Worm (Caenorhabditis elegans): ENCODE results near the gene F23A7.1.
"Not testable (repeated sequence)": the region's sequence is repeated elsewhere in the genome, so short reads cannot be mapped to it uniquely, and the experiment has no call there.

F23A7.1 gene

DNA sequence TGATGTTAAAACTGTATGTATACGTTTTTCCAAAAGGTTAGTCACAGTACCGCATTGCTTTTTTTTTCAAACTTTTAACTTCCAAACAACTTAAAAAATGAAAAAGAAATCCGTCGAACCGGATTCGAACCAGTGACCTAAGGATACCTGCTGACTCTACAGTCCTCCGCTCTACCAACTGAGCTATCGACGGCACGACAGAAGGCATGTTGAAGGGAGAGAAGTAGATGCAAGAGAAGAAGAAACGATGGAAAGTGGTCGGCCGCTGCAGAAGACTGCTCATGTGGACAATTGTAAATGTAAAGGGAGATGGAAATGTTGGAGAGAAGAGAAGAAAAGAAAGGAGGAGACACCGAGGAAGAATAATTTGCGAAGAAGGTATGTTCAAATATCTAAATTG lies 7.5 kb upstream of the F23A7.1 start (continued):
- TF ChIP-seq pha-4 (tag; optimal IDR thresholded peaks at IDR 0.05) = peak; percentile 67
- peak; percentile 89 for TF ChIP-seq ceh-82 (tag; optimal IDR thresholded peaks at IDR 0.05)
- peak; percentile 93 for TF ChIP-seq hmg-11 (tag; optimal IDR thresholded peaks at IDR 0.05)
- peak; percentile 48 for TF ChIP-seq elt-2 (tag; optimal IDR thresholded peaks at IDR 0.05)
- peak; percentile 93 for TF ChIP-seq tbx-2 (tag; optimal IDR thresholded peaks at IDR 0.05)
- TF ChIP-seq nhr-25 (tag; optimal IDR thresholded peaks at IDR 0.05) = peak; percentile 66
- no peak for TF ChIP-seq ama-1 (optimal IDR thresholded peaks at IDR 0.05)
- no peak for TF ChIP-seq unc-39 (tag; optimal IDR thresholded peaks at IDR 0.05)
- TF ChIP-seq aly-2 (tag; optimal IDR thresholded peaks at IDR 0.05) = no peak
- peak; percentile 68 for TF ChIP-seq skn-1 (tag; optimal IDR thresholded peaks at IDR 0.05)
- peak; percentile 87 for TF ChIP-seq jun-1 (tag; optimal IDR thresholded peaks at IDR 0.05)
- peak; percentile 2 for TF ChIP-seq fkh-10 (GFP tag; optimal IDR thresholded peaks at IDR 0.05)
- TF ChIP-seq lin-39 (tag; optimal IDR thresholded peaks at IDR 0.05) = peak; percentile 65
- TF ChIP-seq ztf-4 (tag; optimal IDR thresholded peaks at IDR 0.05) = peak; percentile 20
- peak; percentile 52 for TF ChIP-seq fos-1 (tag; optimal IDR thresholded peaks at IDR 0.05)
- no peak for TF ChIP-seq nhr-237 (tag; optimal IDR thresholded peaks at IDR 0.05)

DNA sequence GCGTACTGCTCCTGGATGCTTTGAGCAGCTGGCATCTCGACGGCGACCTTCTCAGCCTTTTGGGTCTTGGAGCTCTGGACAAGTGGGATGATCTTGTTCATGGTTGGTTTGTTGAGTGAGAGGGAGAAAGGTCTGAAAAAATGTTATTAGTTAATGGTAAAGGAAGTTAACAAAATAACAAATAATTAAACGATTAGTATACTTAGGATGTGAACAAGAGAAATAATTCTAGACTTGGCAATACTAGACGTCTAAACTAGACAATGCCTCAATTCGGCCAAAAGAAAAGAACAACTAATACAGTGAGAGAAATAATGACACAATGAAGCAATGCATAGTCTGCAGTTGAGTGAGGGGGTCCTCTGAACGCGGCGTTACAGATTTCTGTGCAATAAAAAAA lies 6.7 kb upstream of the F23A7.1 start, which contains the start of gene R11.4:
Gene R11.4 (minus strand): TSS at position 101 of the 400 bp plus-strand sequence.
- TF ChIP-seq ceh-16 (tag; optimal IDR thresholded peaks at IDR 0.05) = no peak
- TF ChIP-seq nhr-43 (tag; optimal IDR thresholded peaks at IDR 0.05; ENCODE audit: poor library complexity, severe bottlenecking) = no peak
- TF ChIP-seq lin-39 (tag; optimal IDR thresholded peaks at IDR 0.05) = no peak
- no peak for TF ChIP-seq nfya-1 (tag; optimal IDR thresholded peaks at IDR 0.05; ENCODE audit: insufficient read depth)
- no peak for TF ChIP-seq nhr-25 (tag; optimal IDR thresholded peaks at IDR 0.05)
- TF ChIP-seq hmg-11 (tag; optimal IDR thresholded peaks at IDR 0.05) = no peak
- no peak for TF ChIP-seq nhr-11 (tag; optimal IDR thresholded peaks at IDR 0.05)

DNA sequence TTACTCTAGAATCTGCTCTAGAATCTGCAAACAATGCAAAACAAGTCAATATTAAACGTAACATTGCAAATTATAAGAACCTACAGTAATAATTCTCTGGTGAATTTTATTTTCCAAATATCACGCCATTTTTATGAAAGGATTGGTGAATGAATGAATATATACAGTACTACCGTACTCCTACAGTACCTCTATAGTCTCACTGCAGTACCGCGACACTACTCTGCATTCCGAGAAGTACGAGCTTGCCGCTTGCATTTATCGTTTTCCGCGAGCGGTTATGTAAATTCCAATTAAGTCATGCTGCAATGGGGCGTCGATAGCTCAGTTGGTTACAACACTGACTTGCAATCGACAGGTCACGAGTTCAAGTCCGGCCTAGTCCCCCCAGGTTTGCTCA lies 4.9 kb upstream of the F23A7.1 start, which contains the start of gene F23A7.4:
Gene F23A7.4 (plus strand): TSS at position 301 of the 400 bp plus-strand sequence.
- not testable (repeated sequence) for TF ChIP-seq lin-15B, jun-1, skn-1 (tag; optimal IDR thresholded peaks at IDR 0.05)

DNA sequence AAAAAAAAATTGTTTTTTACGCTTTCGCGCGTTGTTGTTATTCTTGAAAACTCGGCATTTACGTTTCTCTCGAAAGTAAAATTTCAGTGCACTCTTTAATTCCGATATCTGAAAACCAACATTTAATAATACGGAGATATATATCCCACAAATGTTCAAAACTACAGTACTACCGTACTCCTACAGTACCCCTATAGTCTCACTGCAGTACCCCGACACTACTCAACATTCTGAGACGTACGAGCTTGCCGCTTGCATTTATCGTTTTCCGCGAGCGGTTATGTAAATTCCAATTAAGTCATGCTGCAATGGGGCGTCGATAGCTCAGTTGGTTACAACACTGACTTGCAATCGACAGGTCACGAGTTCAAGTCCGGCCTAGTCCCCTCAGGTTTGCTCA lies 4.1 kb upstream of the F23A7.1 start, which contains the start of gene F23A7.8:
Gene F23A7.8 (plus strand): TSS at position 301 of the 400 bp plus-strand sequence.
- TF ChIP-seq elt-1 (tag; optimal IDR thresholded peaks at IDR 0.05); nfya-1 (tag; optimal IDR thresholded peaks at IDR 0.05; ENCODE audit: insufficient read depth); nhr-12 (tag; optimal IDR thresholded peaks at IDR 0.05): not testable (repeated sequence)

DNA sequence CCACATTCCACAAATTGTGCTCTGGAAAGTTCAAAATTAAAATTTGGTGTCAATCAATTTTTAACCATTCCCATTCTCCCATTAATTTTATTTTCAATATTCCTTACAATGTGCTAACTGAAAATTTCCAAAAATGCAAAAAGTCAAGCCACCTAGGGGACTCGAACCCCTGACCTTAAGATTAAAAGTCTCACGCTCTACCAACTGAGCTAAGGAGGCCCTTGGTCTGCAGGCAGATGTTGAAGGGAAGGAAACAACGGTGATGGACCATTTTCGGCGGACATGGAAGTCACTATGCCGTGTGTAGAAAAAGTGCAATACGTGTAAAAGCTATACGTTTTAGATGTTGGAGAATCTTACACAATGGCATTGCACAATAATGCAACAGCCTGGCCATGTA lies 541 bp downstream of the F23A7.1 start:
- TF ChIP-seq nhr-28 (tag; optimal IDR thresholded peaks at IDR 0.05) (no peak), mdl-1 (tag; optimal IDR thresholded peaks at IDR 0.05) (no peak), ama-1 (optimal IDR thresholded peaks at IDR 0.05) (no peak), nhr-43 (tag; optimal IDR thresholded peaks at IDR 0.05; ENCODE audit: poor library complexity, severe bottlenecking) (no peak), lin-15B (tag; optimal IDR thresholded peaks at IDR 0.05) (no peak), R02D3.7 (tag; optimal IDR thresholded peaks at IDR 0.05) (no peak), unc-39 (tag; optimal IDR thresholded peaks at IDR 0.05) (no peak)

DNA sequence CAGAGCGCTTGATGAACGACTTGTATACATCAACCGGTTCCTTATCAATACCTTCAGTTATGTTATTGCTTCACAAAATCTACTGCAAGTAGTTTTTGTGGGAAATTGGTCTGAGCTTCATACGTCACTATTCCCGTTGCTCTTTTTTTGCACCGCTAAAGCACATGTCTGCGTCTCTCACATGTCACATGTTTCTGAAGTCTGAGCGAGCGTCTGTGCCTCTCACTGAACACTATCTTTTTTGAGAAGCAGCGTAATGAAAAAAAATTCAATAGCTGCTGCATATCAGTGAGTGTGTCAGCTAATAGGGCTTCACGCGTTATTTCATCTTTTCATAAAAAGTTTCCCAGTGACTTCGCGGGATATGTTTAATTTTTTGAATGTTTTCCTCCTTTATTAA lies 1.1 kb downstream of the F23A7.1 start:
- no peak for TF ChIP-seq eor-1 (tag; optimal IDR thresholded peaks at IDR 0.05)
- TF ChIP-seq egl-27 (tag; optimal IDR thresholded peaks at IDR 0.05) = no peak
- peak; percentile 61 for TF ChIP-seq lin-39 (tag; optimal IDR thresholded peaks at IDR 0.05)
- TF ChIP-seq skn-1 (tag; optimal IDR thresholded peaks at IDR 0.05) = no peak
- no peak for TF ChIP-seq lsy-12 (tag; optimal IDR thresholded peaks at IDR 0.05)
- TF ChIP-seq ztf-4 (tag; optimal IDR thresholded peaks at IDR 0.05) = no peak
- no peak for TF ChIP-seq unc-39 (tag; optimal IDR thresholded peaks at IDR 0.05)
- TF ChIP-seq nhr-23 (tag; optimal IDR thresholded peaks at IDR 0.05) = no peak
- no peak for TF ChIP-seq mdl-1 (tag; optimal IDR thresholded peaks at IDR 0.05)
- no peak for TF ChIP-seq jun-1 (tag; optimal IDR thresholded peaks at IDR 0.05)
- no peak for TF ChIP-seq sea-2 (GFP tag; optimal IDR thresholded peaks at IDR 0.05)
- no peak for TF ChIP-seq ceh-16 (tag; optimal IDR thresholded peaks at IDR 0.05)
- TF ChIP-seq pqm-1 (tag; optimal IDR thresholded peaks at IDR 0.05) = peak; percentile 4
- TF ChIP-seq zag-1 (tag; optimal IDR thresholded peaks at IDR 0.05) = no peak
- TF ChIP-seq lin-15B (tag; optimal IDR thresholded peaks at IDR 0.05) = no peak
- no peak for TF ChIP-seq nhr-76 (tag; optimal IDR thresholded peaks at IDR 0.05)
- TF ChIP-seq nhr-25 (tag; optimal IDR thresholded peaks at IDR 0.05) = no peak
- no peak for TF ChIP-seq R02D3.7 (tag; optimal IDR thresholded peaks at IDR 0.05)
- no peak for TF ChIP-seq snpc-4 (tag; optimal IDR thresholded peaks at IDR 0.05)
- peak; percentile 29 for TF ChIP-seq hmg-11 (tag; optimal IDR thresholded peaks at IDR 0.05)
- TF ChIP-seq fkh-2 (tag; optimal IDR thresholded peaks at IDR 0.05) = no peak
- TF ChIP-seq nhr-67 (tag; optimal IDR thresholded peaks at IDR 0.05) = no peak
- TF ChIP-seq ZK546.5 (tag; optimal IDR thresholded peaks at IDR 0.05) = no peak
- peak; percentile 60 for TF ChIP-seq nfya-1 (tag; optimal IDR thresholded peaks at IDR 0.05; ENCODE audit: insufficient read depth)
- TF ChIP-seq nhr-28 (tag; optimal IDR thresholded peaks at IDR 0.05) = no peak
- TF ChIP-seq daf-12 (tag; optimal IDR thresholded peaks at IDR 0.05) = no peak
- no peak for TF ChIP-seq ceh-82 (tag; optimal IDR thresholded peaks at IDR 0.05)
- no peak for TF ChIP-seq aly-2 (tag; optimal IDR thresholded peaks at IDR 0.05)
- no peak for TF ChIP-seq nhr-43 (tag; optimal IDR thresholded peaks at IDR 0.05; ENCODE audit: poor library complexity, severe bottlenecking)
- TF ChIP-seq egl-5 (tag; optimal IDR thresholded peaks at IDR 0.05) = no peak
- TF ChIP-seq fkh-10 (GFP tag; optimal IDR thresholded peaks at IDR 0.05) = peak; percentile 56
- no peak for TF ChIP-seq elt-1 (tag; optimal IDR thresholded peaks at IDR 0.05)

All from whole organism, L3 larva.